Worm (Caenorhabditis elegans) whole organism, L3 larva: Measurements from ENCODE around the gene fbxa-182.

ENCODE experiments used
- aly-2 ChIP-seq: fragments of 150-350 bp; optimal IDR thresholded peaks from 2 replicates; lab custom pipeline; 2014; ENCODE audit warnings: missing biosample characterization, missing genetic modification characterization
- ama-1 ChIP-seq: fragments of 150-350 bp; optimal IDR thresholded peaks from 2 replicates; lab custom pipeline; 2018
- ceh-16 ChIP-seq: sonication (generic microtip); optimal IDR thresholded peaks from 2 replicates; lab custom pipeline; 2017; ENCODE audit warnings: missing biosample characterization, missing genetic modification characterization
- ceh-9 ChIP-seq: sonication (generic microtip); optimal IDR thresholded peaks from 2 replicates; lab custom pipeline; 2018; ENCODE audit warnings: missing biosample characterization, missing genetic modification characterization
- daf-12 ChIP-seq: fragments of 150-350 bp; optimal IDR thresholded peaks from 2 replicates; lab custom pipeline; 2014; ENCODE audit warnings: missing biosample characterization, missing genetic modification reagents, missing genetic modification characterization
- egl-27 ChIP-seq: sonication (generic microtip); optimal IDR thresholded peaks from 4 replicates; lab custom pipeline; 2017; ENCODE audit warnings: missing biosample characterization, missing genetic modification reagents, missing genetic modification characterization
- egl-5 ChIP-seq: fragments of 150-350 bp; optimal IDR thresholded peaks from 2 replicates; lab custom pipeline; 2017; ENCODE audit warnings: missing biosample characterization, missing genetic modification reagents, missing genetic modification characterization, inconsistent platforms
- elt-1 ChIP-seq: fragments of 150-350 bp; optimal IDR thresholded peaks from 2 replicates; lab custom pipeline; 2014; ENCODE audit warnings: missing biosample characterization, missing genetic modification characterization
- elt-2 ChIP-seq: sonication (generic microtip); optimal IDR thresholded peaks from 2 replicates; lab custom pipeline; 2016; ENCODE audit warnings: missing genetic modification reagents, mild to moderate bottlenecking, missing genetic modification characterization, missing compliant biosample characterization
- eor-1 ChIP-seq, 2 experiments: fragments of 150-350 bp; optimal IDR thresholded peaks; 2 replicates each; lab custom pipeline; 2014 to 2018; ENCODE audit warnings: missing biosample characterization in 2 of 2, missing genetic modification characterization in 2 of 2
- fkh-10 ChIP-seq: sonication (generic microtip); optimal IDR thresholded peaks from 2 replicates; lab custom pipeline; 2017; ENCODE audit warnings: missing biosample characterization, missing genetic modification reagents, missing genetic modification characterization
- fkh-2 ChIP-seq: fragments of 150-350 bp; optimal IDR thresholded peaks from 2 replicates; lab custom pipeline; 2014; ENCODE audit warnings: missing biosample characterization, missing genetic modification reagents, missing genetic modification characterization
- fos-1 ChIP-seq: fragments of 150-350 bp; optimal IDR thresholded peaks from 2 replicates; lab custom pipeline; 2014; ENCODE audit warnings: missing biosample characterization, missing genetic modification characterization
- hmg-11 ChIP-seq: sonication (generic microtip); optimal IDR thresholded peaks from 2 replicates; lab custom pipeline; 2016; ENCODE audit warnings: missing genetic modification characterization, missing compliant biosample characterization
- jun-1 ChIP-seq: fragments of 150-350 bp; optimal IDR thresholded peaks from 2 replicates; lab custom pipeline; 2014; ENCODE audit warnings: missing biosample characterization, missing genetic modification reagents, missing genetic modification characterization
- lin-39 ChIP-seq: fragments of 150-350 bp; optimal IDR thresholded peaks from 2 replicates; lab custom pipeline; 2018; ENCODE audit warnings: missing biosample characterization, missing genetic modification reagents, missing genetic modification characterization
- lsy-12 ChIP-seq: sonication (generic microtip); optimal IDR thresholded peaks from 2 replicates; lab custom pipeline; 2016; ENCODE audit warnings: mild to moderate bottlenecking, missing genetic modification characterization, missing compliant biosample characterization
- mdl-1 ChIP-seq: fragments of 150-350 bp; optimal IDR thresholded peaks from 2 replicates; lab custom pipeline; 2014; ENCODE audit warnings: missing biosample characterization, missing genetic modification characterization
- mml-1 ChIP-seq: fragments of 150-350 bp; sonication (generic microtip); optimal IDR thresholded peaks from 3 replicates; lab custom pipeline; 2014; ENCODE audit warnings: missing biosample characterization, missing genetic modification characterization
- nfya-1 ChIP-seq: sonication (generic microtip); optimal IDR thresholded peaks from 2 replicates; lab custom pipeline; 2017; ENCODE audit warnings: missing genetic modification characterization, mild to moderate bottlenecking, missing compliant biosample characterization, antibody characterized with exemption, moderate library complexity; ENCODE audit not compliant: insufficient read depth
- nhr-11 ChIP-seq: fragments of 150-350 bp; optimal IDR thresholded peaks from 2 replicates; lab custom pipeline; 2014; ENCODE audit warnings: missing biosample characterization, missing genetic modification characterization
- nhr-12 ChIP-seq: fragments of 150-350 bp; optimal IDR thresholded peaks from 2 replicates; lab custom pipeline; 2014; ENCODE audit warnings: missing biosample characterization, missing genetic modification characterization
- nhr-23 ChIP-seq: fragments of 150-350 bp; optimal IDR thresholded peaks from 2 replicates; lab custom pipeline; 2014; ENCODE audit warnings: missing biosample characterization, missing genetic modification reagents, missing genetic modification characterization
- nhr-237 ChIP-seq: fragments of 150-350 bp; optimal IDR thresholded peaks from 2 replicates; lab custom pipeline; 2014; ENCODE audit warnings: missing biosample characterization, missing genetic modification characterization
- nhr-25 ChIP-seq: sonication (generic microtip); optimal IDR thresholded peaks from 2 replicates; lab custom pipeline; 2017; ENCODE audit warnings: missing biosample characterization, missing genetic modification characterization
- nhr-28 ChIP-seq: fragments of 150-350 bp; optimal IDR thresholded peaks from 2 replicates; lab custom pipeline; 2014; ENCODE audit warnings: missing biosample characterization, missing genetic modification characterization
- nhr-43 ChIP-seq: sonication (generic microtip); optimal IDR thresholded peaks from 2 replicates; lab custom pipeline; 2016; ENCODE audit warnings: mild to moderate bottlenecking, missing genetic modification characterization, missing compliant biosample characterization; ENCODE audit not compliant: poor library complexity, severe bottlenecking
- nhr-77 ChIP-seq: fragments of 150-350 bp; optimal IDR thresholded peaks from 2 replicates; lab custom pipeline; 2014; ENCODE audit warnings: missing biosample characterization, missing genetic modification characterization
- pqm-1 ChIP-seq: fragments of 150-350 bp; optimal IDR thresholded peaks from 2 replicates; lab custom pipeline; 2017; ENCODE audit warnings: missing biosample characterization, missing genetic modification characterization, inconsistent platforms
- skn-1 ChIP-seq: fragments of 150-350 bp; optimal IDR thresholded peaks from 2 replicates; lab custom pipeline; 2014; ENCODE audit warnings: missing biosample characterization, missing genetic modification characterization
- snpc-4 ChIP-seq: fragments of 150-350 bp; optimal IDR thresholded peaks from 2 replicates; lab custom pipeline; 2014; ENCODE audit warnings: missing biosample characterization, missing genetic modification characterization
- tbx-2 ChIP-seq: sonication (generic microtip); optimal IDR thresholded peaks from 2 replicates; lab custom pipeline; 2016; ENCODE audit warnings: mild to moderate bottlenecking, missing genetic modification characterization, missing compliant biosample characterization
- unc-39 ChIP-seq: sonication (generic microtip); optimal IDR thresholded peaks from 4 replicates; lab custom pipeline; 2017; ENCODE audit warnings: missing biosample characterization, missing genetic modification characterization
- zag-1 ChIP-seq: fragments of 150-350 bp; optimal IDR thresholded peaks from 2 replicates; lab custom pipeline; 2014; ENCODE audit warnings: missing biosample characterization, missing genetic modification characterization
- ztf-4 ChIP-seq: fragments of 150-350 bp; optimal IDR thresholded peaks from 2 replicates; lab custom pipeline; 2014; ENCODE audit warnings: missing biosample characterization, missing genetic modification characterization

fbxa-182 gene

DNA sequence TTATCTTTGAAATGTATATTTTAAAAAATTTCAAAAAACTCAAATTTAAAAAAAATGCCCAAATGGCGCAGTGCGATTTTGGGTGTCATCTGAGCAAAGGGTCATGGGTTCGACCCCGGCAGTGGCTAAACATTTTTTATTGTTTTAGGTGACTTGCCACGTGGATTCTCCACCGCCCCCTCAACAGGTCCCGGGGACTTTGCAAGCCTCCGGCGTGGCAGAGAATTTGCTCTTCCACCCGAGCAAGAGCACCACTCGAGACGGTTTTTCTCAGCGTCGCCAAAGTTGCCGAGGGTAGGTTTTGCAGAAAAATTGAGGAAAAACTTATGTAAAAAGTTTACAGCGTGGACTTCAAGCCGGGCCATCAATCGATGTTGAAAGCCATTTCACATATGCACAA is 32.6 kb upstream of the fbxa-182 start:
- no peak for TF ChIP-seq tbx-2
- no peak for TF ChIP-seq jun-1 (tag; lab: Kevin White, UChicago)
- no peak for TF ChIP-seq nfya-1
- no peak for TF ChIP-seq lsy-12
- no peak for TF ChIP-seq lin-39 (tag; lab: Kevin White, UChicago)
- no peak for TF ChIP-seq nhr-43
- TF ChIP-seq aly-2 (tag; lab: Kevin White, UChicago), result no peak
- no peak for TF ChIP-seq elt-2
- TF ChIP-seq, all 47 proteins: peak for 0

DNA sequence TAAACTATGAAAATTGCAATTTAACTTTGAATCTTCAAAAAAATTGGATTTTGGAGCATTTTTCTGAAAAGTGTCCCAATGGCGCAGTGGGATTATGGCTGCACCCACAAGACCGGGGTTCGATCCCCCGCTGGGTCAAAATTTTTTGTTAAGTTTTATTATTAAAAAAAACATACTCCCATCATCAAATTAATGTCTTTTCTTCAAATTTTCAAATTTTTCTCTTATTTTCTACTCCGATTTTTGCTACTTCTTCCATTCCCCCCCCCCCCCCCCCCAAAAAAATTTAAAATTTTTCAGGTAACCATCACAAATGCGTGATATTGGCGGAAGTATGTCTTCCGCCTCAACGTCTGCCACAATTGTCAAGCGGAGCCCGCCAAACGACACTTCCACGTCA is 30.4 kb upstream of the fbxa-182 start, which contains the start of gene vab-19:
Gene vab-19 (plus strand): TSS at position 301 of the 400 bp plus-strand sequence.
- no peak for TF ChIP-seq ceh-9
- no peak for TF ChIP-seq fkh-2 (tag; lab: Kevin White, UChicago)
- no peak for TF ChIP-seq nhr-77 (tag; lab: Kevin White, UChicago)

DNA sequence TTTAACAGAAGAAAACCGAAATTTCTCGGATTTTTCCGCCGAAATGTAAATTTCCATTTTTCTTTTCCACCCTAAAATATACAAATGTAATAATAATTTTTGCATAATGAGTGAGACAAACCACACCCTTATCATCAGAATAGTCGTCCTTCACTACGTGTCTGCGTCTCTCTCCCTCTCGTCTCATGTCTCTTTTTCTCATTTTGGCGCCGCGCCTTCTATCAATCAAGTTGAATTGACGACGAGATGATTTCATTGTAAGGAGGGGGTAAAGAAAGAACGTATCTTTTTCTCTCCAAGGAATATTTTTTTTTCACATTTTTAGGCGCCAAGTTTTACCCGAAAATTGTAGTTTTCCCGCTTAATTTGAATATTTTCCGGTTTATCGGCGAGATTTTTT is 29.7 kb upstream of the fbxa-182 start:
- TF ChIP-seq elt-2 (peak; percentile 53), mdl-1 (no peak), nhr-25 (tag; lab: Kevin White, UChicago) (peak; percentile 48), hmg-11 (no peak), nhr-28 (tag; lab: Kevin White, UChicago) (no peak), eor-1 (tag; optimal IDR thresholded peaks at IDR 0.05; lab: Kevin White, UChicago) (no peak), ztf-4 (tag; lab: Kevin White, UChicago) (no peak), egl-27 (no peak), unc-39 (tag; lab: Kevin White, UChicago) (no peak), nhr-23 (peak; percentile 29), jun-1 (tag; lab: Kevin White, UChicago) (no peak)

DNA sequence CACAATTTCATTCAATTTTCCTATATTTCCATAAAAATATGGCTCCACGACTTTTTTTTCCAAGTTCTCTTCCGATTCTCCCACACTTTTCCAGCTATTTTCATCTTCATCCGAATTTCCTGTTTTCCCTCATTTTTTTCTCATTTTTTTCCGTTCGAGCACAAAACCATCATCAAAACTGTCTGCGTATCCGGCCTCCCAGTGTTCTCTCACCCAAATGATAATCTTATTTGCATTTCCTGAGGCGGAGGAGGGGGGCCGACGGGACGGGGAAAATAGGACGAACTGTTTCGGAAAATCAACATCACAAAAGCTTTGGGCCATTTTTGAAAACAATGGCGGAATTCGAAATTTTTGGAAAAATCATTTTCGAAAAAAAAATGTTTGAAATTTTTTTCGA is 27.8 kb upstream of the fbxa-182 start:
- TF ChIP-seq fkh-10 (GFP tag; lab: Kevin White, UChicago) (no peak), egl-27 (no peak), nhr-12 (tag; lab: Kevin White, UChicago) (no peak), aly-2 (tag; lab: Kevin White, UChicago) (no peak)

DNA sequence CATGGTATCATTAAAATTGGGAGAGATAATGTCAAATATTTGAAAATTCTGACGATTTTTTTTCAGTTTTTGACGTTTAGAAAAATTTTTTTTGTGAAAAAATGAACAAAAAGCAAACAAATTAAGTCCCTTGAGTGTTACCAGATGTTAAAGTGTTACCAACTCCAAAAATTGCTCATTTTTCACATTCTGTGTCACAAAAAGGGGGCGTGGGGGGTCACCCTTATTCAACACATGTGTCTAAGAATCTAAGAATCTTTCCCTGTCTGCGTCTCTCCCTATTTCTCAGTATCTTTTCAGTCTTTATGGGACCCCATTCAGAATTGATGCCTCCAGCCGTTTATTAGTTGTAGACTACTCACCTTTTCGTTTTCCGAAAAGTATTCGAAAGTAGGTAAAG is 26.4 kb upstream of the fbxa-182 start:
- TF ChIP-seq elt-2, result no peak
- TF ChIP-seq fos-1 (tag; lab: Kevin White, UChicago), result no peak
- TF ChIP-seq fkh-2 (tag; lab: Kevin White, UChicago), result no peak
- no peak for TF ChIP-seq elt-1 (tag; lab: Kevin White, UChicago)
- no peak for TF ChIP-seq nhr-237
- no peak for TF ChIP-seq mml-1 (tag; lab: Kevin White, UChicago)
- no peak for TF ChIP-seq nhr-23
- no peak for TF ChIP-seq nhr-28 (tag; lab: Kevin White, UChicago)
- TF ChIP-seq skn-1 (tag; lab: Kevin White, UChicago), result no peak
- no peak for TF ChIP-seq jun-1 (tag; lab: Kevin White, UChicago)
- TF ChIP-seq zag-1 (tag; lab: Kevin White, UChicago), result no peak

DNA sequence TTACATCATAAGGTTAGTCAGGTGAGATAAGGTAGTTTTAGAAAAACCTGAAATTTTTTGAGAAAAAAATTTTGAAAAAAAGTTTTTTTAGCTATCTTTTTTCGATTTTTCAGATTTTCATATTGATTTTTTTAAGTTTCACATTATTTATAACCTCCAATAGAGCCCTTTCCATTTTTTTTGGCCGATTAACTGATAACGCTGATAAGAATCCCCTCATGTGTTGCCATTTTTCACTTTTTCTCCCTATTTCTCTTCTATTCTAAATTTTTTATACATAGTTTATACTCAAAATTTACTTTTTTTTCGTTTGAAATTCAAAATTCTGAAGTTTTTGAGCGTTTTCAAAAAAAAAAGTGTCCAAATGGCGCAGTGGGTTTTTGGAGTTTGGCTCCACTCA is 25.6 kb upstream of the fbxa-182 start:
- TF ChIP-seq ztf-4 (tag; lab: Kevin White, UChicago) (no peak), pqm-1 (peak; percentile 34), elt-2 (peak; percentile 75), hmg-11 (no peak)

DNA sequence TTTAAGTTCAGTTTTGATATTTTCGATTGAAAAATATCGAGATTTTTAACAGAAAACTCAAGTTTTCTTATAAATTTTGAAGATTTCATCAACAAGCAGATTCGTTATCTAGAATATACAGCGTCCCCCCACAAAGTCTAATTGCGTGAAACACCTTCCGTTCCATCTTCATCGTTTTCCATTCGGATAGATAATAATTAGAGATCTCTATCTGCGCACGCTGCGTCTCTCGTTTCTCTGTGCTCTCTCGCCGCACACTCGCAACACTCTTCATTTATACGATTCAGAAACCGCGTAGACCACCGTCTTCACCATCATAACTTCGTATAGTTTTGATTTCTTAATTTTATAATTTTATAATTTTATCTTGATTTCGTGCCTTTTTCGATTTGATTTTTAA is 24.2 kb upstream of the fbxa-182 start:
- TF ChIP-seq ceh-9 (no peak), ceh-16 (tag; lab: Kevin White, UChicago) (peak; percentile 55), jun-1 (tag; lab: Kevin White, UChicago) (no peak), elt-1 (tag; lab: Kevin White, UChicago) (peak; percentile 85), nhr-25 (tag; lab: Kevin White, UChicago) (peak; percentile 1), ztf-4 (tag; lab: Kevin White, UChicago) (no peak), nhr-28 (tag; lab: Kevin White, UChicago) (no peak), nhr-11 (no peak), ama-1 (lab: Kevin White, UChicago) (no peak), snpc-4 (tag; lab: Kevin White, UChicago) (no peak), egl-5 (tag; lab: Kevin White, UChicago) (no peak), daf-12 (tag; lab: Kevin White, UChicago) (no peak), nhr-23 (peak; percentile 3)
